Fruit fly (Drosophila melanogaster) whole organism, pupa: ENCODE data around the gene GCS1.

Experiments used
- CG10348 ChIP-seq: fragments of 200-800 bp; sonication (Bioruptor generic); IDR thresholded peaks from 2 replicates; pipeline ENCODE4 v1.3.6; 2022; ENCODE audit warnings: missing biosample characterization, missing genetic modification characterization
- CG12605 ChIP-seq: fragments of 200-800 bp; sonication (Bioruptor generic); IDR thresholded peaks from 2 replicates; pipeline ENCODE4 v1.3.6; 2022; ENCODE audit warnings: missing biosample characterization, missing genetic modification characterization
- CG13204 ChIP-seq: fragments of 200-800 bp; sonication (Bioruptor generic); optimal IDR thresholded peaks from 2 replicates; lab custom pipeline; 2018; ENCODE audit warnings: missing biosample characterization, mild to moderate bottlenecking, missing genetic modification characterization, moderate library complexity
- CG14655 ChIP-seq: fragments of 200-800 bp; sonication (Bioruptor generic); optimal IDR thresholded peaks from 3 replicates; lab custom pipeline; 2017; ENCODE audit warnings: mild to moderate bottlenecking, missing biosample characterization, missing genetic modification reagents, missing genetic modification characterization
- CG15710 ChIP-seq: fragments of 200-800 bp; sonication (Bioruptor generic); optimal IDR thresholded peaks from 2 replicates; lab custom pipeline; 2018; ENCODE audit warnings: missing biosample characterization, mild to moderate bottlenecking, missing genetic modification characterization, moderate library complexity
- CG17806 ChIP-seq: fragments of 200-800 bp; sonication (Bioruptor generic); optimal IDR thresholded peaks from 2 replicates; lab custom pipeline; 2018; ENCODE audit warnings: missing biosample characterization, mild to moderate bottlenecking, missing genetic modification characterization, moderate library complexity
- CG32121 ChIP-seq: fragments of 200-800 bp; sonication (Bioruptor generic); IDR thresholded peaks from 2 replicates; pipeline ENCODE4 v1.3.6; 2022; ENCODE audit warnings: missing biosample characterization, missing genetic modification characterization
- CG34367 ChIP-seq: fragments of 200-800 bp; sonication (Bioruptor generic); optimal IDR thresholded peaks from 2 replicates; lab custom pipeline; 2018; ENCODE audit warnings: missing biosample characterization, mild to moderate bottlenecking, missing genetic modification characterization
- CG4496 ChIP-seq: fragments of 200-800 bp; sonication (Bioruptor generic); IDR thresholded peaks from 3 replicates; pipeline ENCODE4 v1.3.6; 2022; ENCODE audit warnings: missing biosample characterization, missing genetic modification characterization
- CG8159 ChIP-seq: fragments of 200-800 bp; sonication (Bioruptor generic); optimal IDR thresholded peaks from 3 replicates; lab custom pipeline; 2018; ENCODE audit warnings: missing biosample characterization, mild to moderate bottlenecking, missing genetic modification characterization, moderate library complexity
- CG8301 ChIP-seq: fragments of 200-800 bp; sonication (Bioruptor generic); optimal IDR thresholded peaks from 2 replicates; lab custom pipeline; 2018; ENCODE audit warnings: missing biosample characterization, mild to moderate bottlenecking, missing genetic modification characterization
- CG9948 ChIP-seq: fragments of 200-800 bp; sonication (Bioruptor generic); optimal IDR thresholded peaks from 2 replicates; lab custom pipeline; 2018; ENCODE audit warnings: missing biosample characterization, mild to moderate bottlenecking, missing genetic modification characterization, moderate library complexity
- D1 ChIP-seq: fragments of 200-800 bp; sonication (Bioruptor generic); optimal IDR thresholded peaks from 2 replicates; lab custom pipeline; 2018; ENCODE audit warnings: missing biosample characterization, mild to moderate bottlenecking, missing genetic modification characterization, moderate library complexity
- EcR ChIP-seq: fragments of 200-800 bp; sonication (Bioruptor generic); optimal IDR thresholded peaks from 3 replicates; lab custom pipeline; 2019; ENCODE audit warnings: missing biosample characterization, missing genetic modification characterization, mild to moderate bottlenecking, moderate library complexity, missing genetic modification reagents
- Ets98B ChIP-seq: fragments of 200-800 bp; sonication (Bioruptor generic); IDR thresholded peaks from 2 replicates; pipeline ENCODE4 v1.3.6; 2022; ENCODE audit warnings: missing biosample characterization, missing genetic modification characterization
- Pif1A ChIP-seq: fragments of 200-800 bp; sonication (Bioruptor generic); optimal IDR thresholded peaks from 3 replicates; lab custom pipeline; 2016; ENCODE audit warnings: missing biosample characterization, missing genetic modification characterization
- Pif1B ChIP-seq: fragments of 200-800 bp; sonication (Bioruptor generic); optimal IDR thresholded peaks from 3 replicates; lab custom pipeline; 2016; ENCODE audit warnings: missing biosample characterization, missing genetic modification characterization
- Snoo ChIP-seq: fragments of 200-800 bp; sonication (Bioruptor generic); optimal IDR thresholded peaks from 3 replicates; lab custom pipeline; 2017; ENCODE audit warnings: missing biosample characterization, mild to moderate bottlenecking, missing genetic modification characterization, inconsistent platforms
- fd96Ca ChIP-seq: fragments of 200-800 bp; sonication (Bioruptor generic); IDR thresholded peaks from 3 replicates; pipeline ENCODE4 v1.3.6; 2022; ENCODE audit warnings: missing biosample characterization, missing genetic modification characterization
- gl ChIP-seq: fragments of 200-800 bp; sonication (Bioruptor generic); optimal IDR thresholded peaks from 2 replicates; lab custom pipeline; 2018; ENCODE audit warnings: missing biosample characterization, mild to moderate bottlenecking, missing genetic modification characterization
- rn ChIP-seq: fragments of 200-800 bp; sonication (Bioruptor generic); IDR thresholded peaks from 2 replicates; pipeline ENCODE4 v1.3.6; 2022; ENCODE audit warnings: missing biosample characterization, missing genetic modification characterization

GCS1 gene

DNA sequence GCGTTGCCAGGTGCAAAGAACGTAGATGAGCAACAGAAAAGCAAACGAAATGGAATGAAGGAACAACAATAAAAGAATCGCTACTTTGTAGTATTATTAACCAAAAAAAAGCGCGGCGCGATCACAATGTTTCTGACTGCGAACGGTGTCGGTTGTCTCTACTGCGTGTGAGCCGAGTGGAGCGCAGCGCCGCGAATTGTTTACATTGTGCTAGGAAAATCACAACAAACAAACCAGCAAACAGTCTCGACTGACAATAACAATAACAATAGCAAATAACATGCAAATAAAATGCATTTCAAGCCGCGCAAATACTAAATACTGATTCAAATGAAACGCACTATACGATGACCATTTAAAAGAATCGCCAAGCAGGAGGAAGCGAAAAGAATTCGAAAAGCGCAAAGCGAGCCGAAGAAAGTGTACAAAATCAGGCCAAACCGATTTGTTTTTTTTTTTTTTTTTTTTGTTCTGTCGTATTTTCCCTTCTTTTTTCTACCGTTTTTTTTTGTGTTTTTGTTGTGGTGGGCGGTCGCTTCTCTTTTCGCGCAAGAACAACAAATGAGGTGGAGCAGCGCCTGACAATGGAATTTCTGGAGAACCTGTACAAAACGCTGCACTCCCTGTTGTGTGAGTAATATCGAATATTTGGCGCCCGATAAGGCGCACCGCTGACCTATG is 7.8 kb downstream of the GCS1 start, which contains the start of the genes CG34348 and Kap3:
Gene CG34348, plus strand, starts transcription at position 6 of the 681 bp plus-strand sequence.
Gene Kap3, minus strand, starts transcription at position 217 of the 681 bp plus-strand sequence.
- TF ChIP-seq CG14655 (GFP tag; lab: Kevin White, UChicago), result peak; percentile 19
- no peak for TF ChIP-seq CG8159 (tag; lab: Kevin White, UChicago)
- peak; percentile 75 for TF ChIP-seq CG12605 (GFP tag; lab: Robert Waterston, UW)
- no peak for TF ChIP-seq CG15710 (tag; lab: Kevin White, UChicago)
- peak; percentile 40 for TF ChIP-seq Snoo (tag; lab: Kevin White, UChicago)
- TF ChIP-seq EcR, result no peak
- TF ChIP-seq D1 (tag; lab: Kevin White, UChicago), result no peak
- no peak for TF ChIP-seq CG9948 (tag; lab: Kevin White, UChicago)
- TF ChIP-seq CG4496 (GFP tag; lab: Robert Waterston, UW), result peak; percentile 9; the same call in 1 of the 3 replicates
- no peak for TF ChIP-seq fd96Ca (GFP tag; lab: Robert Waterston, UW)
- TF ChIP-seq Pif1B (GFP tag; lab: Kevin White, UChicago), result no peak
- TF ChIP-seq CG32121 (GFP tag; lab: Robert Waterston, UW), result peak; percentile 60; the same call in 1 of the 2 replicates
- TF ChIP-seq CG8301 (tag; lab: Kevin White, UChicago), result no peak
- no peak for TF ChIP-seq rn
- no peak for TF ChIP-seq CG34367 (tag; lab: Kevin White, UChicago)
- TF ChIP-seq Ets98B (GFP tag; lab: Robert Waterston, UW), result no peak; the same call in 1 of the 2 replicates
- no peak for TF ChIP-seq gl (tag; lab: Kevin White, UChicago)
- no peak for TF ChIP-seq CG13204 (GFP tag; lab: Kevin White, UChicago)
- peak; percentile 47 for TF ChIP-seq Pif1A

- TF ChIP-seq CG15710 (tag; lab: Kevin White, UChicago), result peak; percentile 25
- 0 out of 2 replicates have a peak, but pooled peaks have one; percentile 8 for TF ChIP-seq CG32121 (GFP tag; lab: Robert Waterston, UW)
- TF ChIP-seq CG10348 (GFP tag; lab: Robert Waterston, UW), result no peak
These were observed 8.6 kb downstream of the GCS1 start for dm6 chrX:11338973-11339867.

- peak; percentile 42 for TF ChIP-seq CG17806 (tag; lab: Kevin White, UChicago)
- TF ChIP-seq CG8159 (tag; lab: Kevin White, UChicago), result no peak
- TF ChIP-seq D1 (tag; lab: Kevin White, UChicago), result no peak
- 0 out of 2 replicates have a peak, but pooled peaks have one; percentile 16 for TF ChIP-seq CG32121 (GFP tag; lab: Robert Waterston, UW)
- peak; percentile 37 for TF ChIP-seq CG15710 (tag; lab: Kevin White, UChicago)
- TF ChIP-seq rn, result no peak
- TF ChIP-seq Snoo (tag; lab: Kevin White, UChicago), result peak; percentile 60
- TF ChIP-seq CG10348 (GFP tag; lab: Robert Waterston, UW), result no peak
- TF ChIP-seq Pif1B (GFP tag; lab: Kevin White, UChicago), result peak; percentile 61
- no peak for TF ChIP-seq Ets98B (GFP tag; lab: Robert Waterston, UW)
- TF ChIP-seq fd96Ca (GFP tag; lab: Robert Waterston, UW), result no peak
- TF ChIP-seq CG4496 (GFP tag; lab: Robert Waterston, UW), result no peak
- peak; percentile 24 for TF ChIP-seq CG34367 (tag; lab: Kevin White, UChicago)
- peak; percentile 44 for TF ChIP-seq CG9948 (tag; lab: Kevin White, UChicago)
These were observed 9.6 kb downstream of the GCS1 start for dm6 chrX:11338047-11338747.

DNA sequence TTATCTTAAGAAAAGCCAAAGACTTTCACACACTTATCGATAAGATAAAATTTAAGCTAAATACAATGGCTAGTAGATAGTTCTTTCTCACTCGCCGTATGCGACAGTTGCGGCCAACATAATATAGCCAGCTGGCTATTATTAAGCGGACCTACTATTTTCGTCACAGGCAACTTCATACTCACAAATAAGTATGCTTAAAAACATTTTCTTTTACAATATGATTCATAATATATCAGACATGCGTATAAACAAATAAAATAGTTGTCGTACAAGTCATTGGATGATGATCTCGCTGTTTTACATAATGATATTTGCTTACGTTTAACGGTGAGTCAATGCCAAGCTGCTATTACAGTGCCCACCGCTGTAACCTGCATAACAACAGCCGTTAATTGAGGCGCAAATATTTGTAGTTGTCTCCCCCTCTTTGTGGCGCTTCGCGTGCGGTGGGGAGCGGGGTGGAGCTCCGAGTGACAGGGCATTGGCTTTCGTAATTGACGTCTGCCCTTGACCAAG is 21.5 kb downstream of the GCS1 start:
- peak; percentile 78 for TF ChIP-seq Pif1A
- TF ChIP-seq CG13204 (GFP tag; lab: Kevin White, UChicago), result no peak
- TF ChIP-seq CG9948 (tag; lab: Kevin White, UChicago), result peak; percentile 70
- TF ChIP-seq CG17806 (tag; lab: Kevin White, UChicago), result peak; percentile 66
- TF ChIP-seq fd96Ca (GFP tag; lab: Robert Waterston, UW), result peak; percentile 76
- peak; percentile 76 for TF ChIP-seq CG8159 (tag; lab: Kevin White, UChicago)
- TF ChIP-seq EcR, result peak; percentile 96
- TF ChIP-seq Snoo (tag; lab: Kevin White, UChicago), result peak; percentile 52
- peak; percentile 72 for TF ChIP-seq CG34367 (tag; lab: Kevin White, UChicago)
- peak; percentile 77 for TF ChIP-seq CG8301 (tag; lab: Kevin White, UChicago)
- no peak for TF ChIP-seq D1 (tag; lab: Kevin White, UChicago)
- TF ChIP-seq gl (tag; lab: Kevin White, UChicago), result peak; percentile 39
- TF ChIP-seq Pif1B (GFP tag; lab: Kevin White, UChicago), result peak; percentile 67
- TF ChIP-seq CG10348 (GFP tag; lab: Robert Waterston, UW), result no peak
- peak; percentile 56 for TF ChIP-seq Ets98B (GFP tag; lab: Robert Waterston, UW)
- TF ChIP-seq CG14655 (GFP tag; lab: Kevin White, UChicago), result no peak
- TF ChIP-seq CG15710 (tag; lab: Kevin White, UChicago), result peak; percentile 76
- 0 out of 2 replicates have a peak, but pooled peaks have one; percentile 13 for TF ChIP-seq CG12605 (GFP tag; lab: Robert Waterston, UW)
- TF ChIP-seq CG4496 (GFP tag; lab: Robert Waterston, UW), result peak; percentile 79
- TF ChIP-seq CG32121 (GFP tag; lab: Robert Waterston, UW), result peak; percentile 66
- TF ChIP-seq rn, result peak; percentile 50; the same call in 1 of the 2 replicates
